Fruit fly (Drosophila melanogaster) whole organism, adult: ENCODE measurements around the gene vig2.

Experiments
- CG14711 ChIP-seq: fragments of 200-800 bp; sonication (Bioruptor generic); optimal IDR thresholded peaks from 2 replicates; lab custom pipeline; 2018; ENCODE audit warnings: missing biosample characterization, mild to moderate bottlenecking, missing genetic modification characterization, moderate library complexity
- CG1620 ChIP-seq: fragments of 200-800 bp; sonication (Bioruptor generic); optimal IDR thresholded peaks from 2 replicates; lab custom pipeline; 2016; ENCODE audit warnings: missing biosample characterization, missing genetic modification characterization
- Crg-1 ChIP-seq: fragments of 200-800 bp; sonication (Bioruptor generic); optimal IDR thresholded peaks from 2 replicates; lab custom pipeline; 2016; ENCODE audit warnings: missing biosample characterization, missing genetic modification characterization
- Mnt ChIP-seq: fragments of 200-800 bp; sonication (Bioruptor generic); optimal IDR thresholded peaks from 2 replicates; lab custom pipeline; 2016; ENCODE audit warnings: missing biosample characterization, mild to moderate bottlenecking, missing genetic modification characterization
- bab1 ChIP-seq: fragments of 200-800 bp; sonication (Bioruptor generic); optimal IDR thresholded peaks from 3 replicates; lab custom pipeline; 2019; ENCODE audit warnings: missing biosample characterization, mild to moderate bottlenecking, missing genetic modification characterization, moderate library complexity
- cic ChIP-seq: fragments of 200-800 bp; sonication (Bioruptor generic); optimal IDR thresholded peaks from 2 replicates; lab custom pipeline; 2017; ENCODE audit warnings: missing biosample characterization, mild to moderate bottlenecking, missing genetic modification characterization, moderate library complexity
- kay ChIP-seq: fragments of 200-800 bp; sonication (Bioruptor generic); peaks from one replicate; lab custom pipeline; 2016; ENCODE audit warnings: missing biosample characterization, missing genetic modification characterization, borderline replicate concordance
- ovo ChIP-seq: fragments of 200-800 bp; sonication (Bioruptor generic); optimal IDR thresholded peaks from 2 replicates; lab custom pipeline; 2016; ENCODE audit warnings: missing biosample characterization, missing genetic modification characterization
- toe ChIP-seq: fragments of 200-800 bp; sonication (Bioruptor generic); optimal IDR thresholded peaks from 2 replicates; lab custom pipeline; 2016; ENCODE audit warnings: missing biosample characterization, missing genetic modification characterization

vig2 gene

dm6 chr3R:25172353-25172752 is 49.2 kb downstream of the vig2 start:
- TF ChIP-seq CG14711 (tag; lab: Kevin White, UChicago), result no peak
- no peak for TF ChIP-seq Mnt (GFP tag; lab: Kevin White, UChicago)
- no peak for TF ChIP-seq cic (GFP tag; lab: Kevin White, UChicago)
- no peak for TF ChIP-seq CG1620
- no peak for TF ChIP-seq bab1 (GFP tag; lab: Kevin White, UChicago)
- no peak for TF ChIP-seq kay
- TF ChIP-seq ovo, result no peak

dm6 chr3R:25172976-25173375 is 49.8 kb downstream of the vig2 start:
- TF ChIP-seq Mnt (GFP tag; lab: Kevin White, UChicago) (no peak), Crg-1 (no peak)

- no peak for TF ChIP-seq toe (GFP tag; lab: Kevin White, UChicago)
Observed at dm6 chr3R:25174244-25174643, 51.1 kb downstream of the vig2 start.
